Fruit fly (Drosophila melanogaster): ENCODE measurements around the gene promL.
A peak's percentile ranks its signal among the peaks of the same experiment; 100 is the strongest.

promL gene

dm6 chr3L:3141411-3141810 lies 13.9 kb upstream of the promL start (continued):
- TF ChIP-seq bigmax (GFP tag; optimal IDR thresholded peaks at IDR 0.05): no peak
- TF ChIP-seq CG4730 (GFP tag; IDR thresholded peaks at IDR 0.05): no peak
- no peak for TF ChIP-seq unpg (GFP tag; optimal IDR thresholded peaks at IDR 0.05)
- TF ChIP-seq danr (GFP tag; IDR thresholded peaks at IDR 0.05): no peak
- TF ChIP-seq gro (GFP tag; optimal IDR thresholded peaks at IDR 0.05): no peak
- TF ChIP-seq pros (GFP tag; optimal IDR thresholded peaks at IDR 0.05): no peak
- TF ChIP-seq Spps (tag; optimal IDR thresholded peaks at IDR 0.05): peak; percentile 59
- TF ChIP-seq cg (GFP tag; optimal IDR thresholded peaks at IDR 0.05): peak; percentile 24
- no peak for TF ChIP-seq sr (GFP tag; IDR thresholded peaks at IDR 0.05)
- no peak for TF ChIP-seq CG16815 (GFP tag; optimal IDR thresholded peaks at IDR 0.05)
- no peak for TF ChIP-seq unc-4 (GFP tag; IDR thresholded peaks at IDR 0.05; ENCODE audit: partially characterized antibody)
- TF ChIP-seq CkIIα-i1 (GFP tag; IDR thresholded peaks at IDR 0.05): no peak
- TF ChIP-seq Xrp1 (GFP tag; IDR thresholded peaks at IDR 0.05): peak; percentile 11; the same call in 1 of the 2 replicates
- no peak for TF ChIP-seq Aef1 (GFP tag; IDR thresholded peaks at IDR 0.05)
- TF ChIP-seq tx (GFP tag; optimal IDR thresholded peaks at IDR 0.05): no peak
- TF ChIP-seq scrt (GFP tag; optimal IDR thresholded peaks at IDR 0.05): no peak
- TF ChIP-seq trem (tag; optimal IDR thresholded peaks at IDR 0.05): no peak
- TF ChIP-seq tll (GFP tag; optimal IDR thresholded peaks at IDR 0.05): no peak
- TF ChIP-seq CG13424 (tag; optimal IDR thresholded peaks at IDR 0.05): no peak
- no peak for TF ChIP-seq Hmr (GFP tag; optimal IDR thresholded peaks at IDR 0.05)
- TF ChIP-seq aop (GFP tag; IDR thresholded peaks at IDR 0.05): no peak
- peak; percentile 14 for TF ChIP-seq CG10979 (tag; optimal IDR thresholded peaks at IDR 0.05)
- TF ChIP-seq CG4328 (GFP tag; optimal IDR thresholded peaks at IDR 0.05): no peak
- TF ChIP-seq kni (GFP tag; optimal IDR thresholded peaks at IDR 0.05): peak; percentile 87
- no peak for TF ChIP-seq stc (GFP tag; IDR thresholded peaks at IDR 0.05)
- TF ChIP-seq CG31224 (GFP tag; IDR thresholded peaks at IDR 0.05): no peak
- TF ChIP-seq lab (GFP tag; optimal IDR thresholded peaks at IDR 0.05): no peak
- no peak for TF ChIP-seq CG4707 (GFP tag; optimal IDR thresholded peaks at IDR 0.05)
- TF ChIP-seq CG6272 (GFP tag; IDR thresholded peaks at IDR 0.05): no peak
- no peak for TF ChIP-seq kay (GFP tag; optimal IDR thresholded peaks at IDR 0.05)
- no peak for TF ChIP-seq CG3281 (GFP tag; optimal IDR thresholded peaks at IDR 0.05)
- no peak for TF ChIP-seq sqz (GFP tag; optimal IDR thresholded peaks at IDR 0.05)
- TF ChIP-seq fd3F (GFP tag; optimal IDR thresholded peaks at IDR 0.05): no peak
- 0 out of 2 replicates have a peak, but pooled peaks have one; percentile 10 for TF ChIP-seq CG3847 (GFP tag; IDR thresholded peaks at IDR 0.05)
- no peak for TF ChIP-seq CG31388 (GFP tag; optimal IDR thresholded peaks at IDR 0.05)
- TF ChIP-seq MTF-1 (GFP tag; optimal IDR thresholded peaks at IDR 0.05; ENCODE audit: borderline replicate concordance): peak; percentile 10
- TF ChIP-seq dm (GFP tag; optimal IDR thresholded peaks at IDR 0.05): no peak
- no peak for TF ChIP-seq CG2116 (GFP tag; optimal IDR thresholded peaks at IDR 0.05)
- TF ChIP-seq nom (GFP tag; optimal IDR thresholded peaks at IDR 0.05): no peak
- TF ChIP-seq Xbp1 (GFP tag; optimal IDR thresholded peaks at IDR 0.05): no peak
- no peak for TF ChIP-seq CG11723 (GFP tag; optimal IDR thresholded peaks at IDR 0.05)
- peak in 1 of 2 experiments; percentile 73 for TF ChIP-seq Pdp1 (GFP tag; optimal IDR thresholded peaks at IDR 0.05)
- peak; percentile 53; the same call in 1 of the 2 replicates for TF ChIP-seq crol (GFP tag; IDR thresholded peaks at IDR 0.05)
- no peak for TF ChIP-seq Nf-YC (tag; optimal IDR thresholded peaks at IDR 0.05)
- TF ChIP-seq zf30C (GFP tag; optimal IDR thresholded peaks at IDR 0.05): no peak
- peak; percentile 76 for TF ChIP-seq z (GFP tag; IDR thresholded peaks at IDR 0.05)
- no peak for TF ChIP-seq Dad (GFP tag; optimal IDR thresholded peaks at IDR 0.05)
- no peak for TF ChIP-seq CG17361 (GFP tag; IDR thresholded peaks at IDR 0.05)
- TF ChIP-seq Hand (GFP tag; optimal IDR thresholded peaks at IDR 0.05): no peak
- TF ChIP-seq CrebB (tag; optimal IDR thresholded peaks at IDR 0.05): no peak
- TF ChIP-seq CG6813 (GFP tag; optimal IDR thresholded peaks at IDR 0.05): no peak
